Worm (Caenorhabditis elegans) whole organism, L3 larva: ENCODE measurements around the gene jtr-1.

Experiments
- aly-2 ChIP-seq: fragments of 150-350 bp; optimal IDR thresholded peaks from 2 replicates; lab custom pipeline; 2014; ENCODE audit warnings: missing biosample characterization, missing genetic modification characterization
- ama-1 ChIP-seq: fragments of 150-350 bp; optimal IDR thresholded peaks from 2 replicates; lab custom pipeline; 2018
- ceh-82 ChIP-seq: fragments of 150-350 bp; optimal IDR thresholded peaks from 2 replicates; lab custom pipeline; 2014; ENCODE audit warnings: missing biosample characterization, missing genetic modification characterization
- mdl-1 ChIP-seq: fragments of 150-350 bp; optimal IDR thresholded peaks from 2 replicates; lab custom pipeline; 2014; ENCODE audit warnings: missing biosample characterization, missing genetic modification characterization
- nhr-12 ChIP-seq: fragments of 150-350 bp; optimal IDR thresholded peaks from 2 replicates; lab custom pipeline; 2014; ENCODE audit warnings: missing biosample characterization, missing genetic modification characterization

DNA sequence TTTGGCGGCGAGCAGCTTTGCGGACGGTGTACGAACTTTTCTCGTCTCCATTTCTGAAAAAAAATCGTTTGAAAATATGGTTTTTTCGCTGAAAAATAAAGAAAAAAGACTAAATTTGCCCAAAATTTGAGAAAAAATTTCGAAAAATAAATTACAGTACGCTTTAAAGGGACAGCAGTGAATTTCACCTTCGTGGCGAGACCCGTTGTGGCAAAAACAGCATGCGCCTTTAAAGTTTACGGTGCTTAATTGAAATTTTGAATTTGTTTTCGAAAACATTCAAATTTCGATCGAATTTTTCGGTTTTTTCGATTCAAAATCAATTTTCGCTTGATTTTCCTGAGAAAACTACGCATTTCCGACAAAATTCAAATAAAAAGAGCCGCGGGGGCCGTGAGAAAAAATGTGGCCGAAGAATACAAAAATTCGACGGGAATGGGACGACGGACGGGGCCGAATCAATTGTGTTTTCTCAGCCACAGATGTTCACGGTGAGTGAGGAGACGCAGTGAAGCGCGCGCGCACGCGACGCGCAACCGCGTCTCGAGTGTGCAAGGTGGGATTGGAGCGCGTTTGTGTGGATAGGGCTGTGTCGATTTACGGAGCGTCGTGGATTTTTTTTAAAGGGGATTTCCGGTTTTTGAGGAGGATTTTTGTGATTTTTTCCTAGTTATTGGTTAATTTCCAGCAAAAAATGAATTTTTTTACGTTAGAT is 777 bp upstream of the jtr-1 start, which contains the start of gene Y77E11A.7:
- TF ChIP-seq ceh-82 (tag; lab: Kevin White, UChicago), result no peak
- TF ChIP-seq nhr-12 (tag; lab: Kevin White, UChicago), result no peak
- TF ChIP-seq ama-1 (lab: Kevin White, UChicago), result peak; percentile 46
- TF ChIP-seq mdl-1 (tag; lab: Kevin White, UChicago), result peak; percentile 60
- TF ChIP-seq aly-2 (tag; lab: Kevin White, UChicago), result no peak
